Worm (Caenorhabditis elegans) whole organism, L4 larva: ENCODE results near the gene F40G12.4.

Experiments
- R02D3.7 ChIP-seq: fragments of 150-350 bp; sonication (generic microtip); optimal IDR thresholded peaks from 3 replicates; lab custom pipeline; 2014; ENCODE audit warnings: missing biosample characterization, missing genetic modification characterization
- aly-2 ChIP-seq: sonication (generic microtip); optimal IDR thresholded peaks from 2 replicates; lab custom pipeline; 2018; ENCODE audit warnings: missing biosample characterization, missing genetic modification characterization
- ama-1 ChIP-seq: fragments of 150-350 bp; optimal IDR thresholded peaks from 2 replicates; lab custom pipeline; 2014; ENCODE audit warnings: inconsistent platforms, mixed read lengths
- daf-12 ChIP-seq: fragments of 150-350 bp; optimal IDR thresholded peaks from 2 replicates; lab custom pipeline; 2014; ENCODE audit warnings: missing biosample characterization, missing genetic modification reagents, missing genetic modification characterization
- duxl-1 ChIP-seq: sonication (generic microtip); optimal IDR thresholded peaks from 2 replicates; lab custom pipeline; 2016; ENCODE audit warnings: mild to moderate bottlenecking, missing genetic modification characterization, moderate library complexity, missing compliant biosample characterization; ENCODE audit not compliant: poor library complexity
- egl-27 ChIP-seq: sonication (generic microtip); optimal IDR thresholded peaks from 3 replicates; lab custom pipeline; 2017; ENCODE audit warnings: missing biosample characterization, missing genetic modification reagents, missing genetic modification characterization
- gei-8 ChIP-seq: fragments of 200-800 bp; sonication (Bioruptor generic); optimal IDR thresholded peaks from 2 replicates; lab custom pipeline; 2018; ENCODE audit warnings: mild to moderate bottlenecking, missing genetic modification characterization, missing compliant biosample characterization
- jun-1 ChIP-seq: fragments of 150-350 bp; optimal IDR thresholded peaks from 2 replicates; lab custom pipeline; 2014; ENCODE audit warnings: missing biosample characterization, missing genetic modification reagents, missing genetic modification characterization
- lin-1 ChIP-seq: fragments of 200-800 bp; sonication (Bioruptor generic); IDR thresholded peaks from 2 replicates; pipeline ENCODE4 v1.3.6; 2022; ENCODE audit warnings: missing genetic modification reagents, missing genetic modification characterization, missing compliant biosample characterization
- lin-39 ChIP-seq: fragments of 150-350 bp; optimal IDR thresholded peaks from 2 replicates; lab custom pipeline; 2014; ENCODE audit warnings: missing biosample characterization, missing genetic modification reagents, missing genetic modification characterization
- lsy-2 ChIP-seq, 2 experiments: fragments of 150-350 bp in 1 of 2; sonication (generic microtip) in 1 of 2; optimal IDR thresholded peaks; 2 replicates each; lab custom pipeline; 2014 to 2017; ENCODE audit warnings: missing biosample characterization in 2 of 2, missing genetic modification characterization in 2 of 2
- skn-1 ChIP-seq: fragments of 150-350 bp; optimal IDR thresholded peaks from 2 replicates; lab custom pipeline; 2014; ENCODE audit warnings: missing biosample characterization, missing genetic modification characterization
- tra-1 ChIP-seq: fragments of 200-800 bp; sonication (Bioruptor generic); IDR thresholded peaks from 2 replicates; pipeline ENCODE4 v1.3.6; 2022; ENCODE audit warnings: missing genetic modification reagents, missing genetic modification characterization, missing compliant biosample characterization
- unc-39 ChIP-seq: sonication (generic microtip); optimal IDR thresholded peaks from 2 replicates; lab custom pipeline; 2017; ENCODE audit warnings: missing biosample characterization, missing genetic modification characterization

- TF ChIP-seq daf-12 (tag; lab: Kevin White, UChicago) (no peak), jun-1 (tag; lab: Kevin White, UChicago) (no peak), gei-8 (no peak), lsy-2 (tag; optimal IDR thresholded peaks at IDR 0.05; lab: Kevin White, UChicago) (no peak), aly-2 (tag; lab: Kevin White, UChicago) (no peak), ama-1 (no peak), skn-1 (tag; lab: Kevin White, UChicago) (no peak), R02D3.7 (tag; lab: Kevin White, UChicago) (no peak), egl-27 (no peak), unc-39 (tag; lab: Kevin White, UChicago) (no peak), duxl-1 (tag; lab: Kevin White, UChicago) (no peak), tra-1 (GFP tag; lab: Robert Waterston, UW) (no peak), lin-39 (no peak), lin-1 (no peak)
These were observed 27.8 kb downstream of the F40G12.4 start, which contains the start of gene K02E11.10 for ce11 chrV:14240694-14241201.
